Worm (Caenorhabditis elegans): ENCODE results near the gene F33G12.3.

ce11 chrII:5036128-5036527, 2.3 kb upstream of the F33G12.3 start, which contains the start of gene lrr-1:
- no peak for TF ChIP-seq F13C5.2 (tag; optimal IDR thresholded peaks at IDR 0.05)
- TF ChIP-seq flt-1 (GFP tag; IDR thresholded peaks at IDR 0.05): no peak
- TF ChIP-seq ets-7 (tag; optimal IDR thresholded peaks at IDR 0.05): no peak
- TF ChIP-seq tbx-37 (GFP tag; conservative IDR thresholded peaks at IDR 0.05): no peak
- no peak for TF ChIP-seq ama-1 (optimal IDR thresholded peaks at IDR 0.05)
- no peak for TF ChIP-seq scrt-1 (GFP tag; IDR thresholded peaks at IDR 0.05)
- no peak for TF ChIP-seq sea-1 (GFP tag; conservative IDR thresholded peaks at IDR 0.05)
- no peak for TF ChIP-seq aly-1 (tag; optimal IDR thresholded peaks at IDR 0.05)
- TF ChIP-seq ceh-13 (GFP tag; optimal IDR thresholded peaks at IDR 0.05): no peak
- no peak for TF ChIP-seq pes-1 (GFP tag; IDR thresholded peaks at IDR 0.05)
- no peak for TF ChIP-seq hmbx-1 (tag; optimal IDR thresholded peaks at IDR 0.05)
- no peak for TF ChIP-seq tra-4 (tag; optimal IDR thresholded peaks at IDR 0.05)
- no peak for TF ChIP-seq B0310.2 (tag; optimal IDR thresholded peaks at IDR 0.05)
- TF ChIP-seq tbx-11 (GFP tag; IDR thresholded peaks at IDR 0.05): no peak
